Worm (Caenorhabditis elegans) whole organism, L1 larva: Measurements from ENCODE around the gene cids-1.

Experiments used
- efl-3 ChIP-seq: fragments of 200-800 bp; sonication (Bioruptor generic); optimal IDR thresholded peaks from 2 replicates; lab custom pipeline; 2018; ENCODE audit warnings: mild to moderate bottlenecking, missing genetic modification characterization, missing compliant biosample characterization
- elt-2 ChIP-seq: sonication (generic microtip); optimal IDR thresholded peaks from 2 replicates; lab custom pipeline; 2016; ENCODE audit warnings: missing genetic modification characterization, mild to moderate bottlenecking, inconsistent platforms, missing compliant biosample characterization, missing genetic modification reagents
- lsy-2 ChIP-seq, 2 experiments: fragments of 150-350 bp; optimal IDR thresholded peaks; 2 replicates each; lab custom pipeline; 2014; ENCODE audit warnings: missing biosample characterization in 2 of 2, missing genetic modification characterization in 2 of 2
- mdl-1 ChIP-seq, 2 experiments: fragments of 150-350 bp; optimal IDR thresholded peaks; 2 replicates each; lab custom pipeline; 2014 to 2017; ENCODE audit warnings: missing biosample characterization in 2 of 2, missing genetic modification characterization in 2 of 2, inconsistent platforms in 1 of 2
- nhr-90 ChIP-seq: sonication (generic microtip); optimal IDR thresholded peaks from 2 replicates; lab custom pipeline; 2016; ENCODE audit warnings: mild to moderate bottlenecking, missing genetic modification characterization, missing compliant biosample characterization; ENCODE audit not compliant: poor library complexity
- unc-62 ChIP-seq: fragments of 150-350 bp; optimal IDR thresholded peaks from 2 replicates; lab custom pipeline; 2014; ENCODE audit warnings: missing biosample characterization, missing genetic modification reagents, missing genetic modification characterization

DNA sequence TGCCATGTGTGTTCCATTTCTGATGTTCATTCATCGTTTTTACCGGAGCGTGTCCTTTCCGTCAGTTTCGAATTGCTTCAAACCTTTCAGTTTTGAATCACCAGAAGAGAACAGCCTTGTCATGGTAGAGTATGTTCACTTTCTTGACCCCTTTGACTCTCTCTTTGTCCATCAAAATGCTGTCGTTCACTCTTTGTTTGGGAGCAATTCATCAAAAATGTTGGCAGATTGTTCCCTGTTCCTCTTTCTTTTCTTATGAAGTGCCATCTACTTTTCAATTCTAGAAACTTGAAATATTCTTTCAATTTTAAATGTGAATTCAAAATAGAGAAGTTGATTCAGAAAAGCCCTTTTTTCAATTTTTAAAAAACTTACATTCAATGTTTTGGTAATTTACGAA is 37.1 kb downstream of the cids-1 start:
- TF ChIP-seq nhr-90 (tag; lab: Kevin White, UChicago) (no peak), elt-2 (no peak), unc-62 (GFP tag; lab: Kevin White, UChicago) (no peak), lsy-2 (tag; optimal IDR thresholded peaks at IDR 0.05; lab: Kevin White, UChicago) (no peak), mdl-1 (tag; optimal IDR thresholded peaks at IDR 0.05; lab: Kevin White, UChicago) (no peak), efl-3 (GFP tag; lab: Kevin White, UChicago) (no peak)
